Worm (Caenorhabditis elegans) whole organism, L4 larva: Measurements from ENCODE around the gene nhr-42.

Experiments used
- Y75B8A.6 ChIP-seq: fragments of 200-800 bp; sonication (Bioruptor generic); IDR thresholded peaks from 2 replicates; pipeline ENCODE4 v1.3.6; 2022; ENCODE audit warnings: missing genetic modification reagents, missing genetic modification characterization, missing compliant biosample characterization
- daf-16 ChIP-seq, 3 experiments: sonication (generic microtip); optimal IDR thresholded peaks; 2 replicates each; lab custom pipeline; 2016 to 2017; ENCODE audit warnings: missing genetic modification characterization in 3 of 3, missing genetic modification reagents in 3 of 3, mild to moderate bottlenecking in 2 of 3, missing compliant biosample characterization in 2 of 3, missing biosample characterization in 1 of 3, moderate library complexity in 1 of 3
- dpl-1 ChIP-seq: fragments of 150-350 bp; optimal IDR thresholded peaks from 2 replicates; lab custom pipeline; 2014; ENCODE audit warnings: missing biosample characterization, missing genetic modification reagents, missing genetic modification characterization
- mdl-1 ChIP-seq, 2 experiments: fragments of 150-350 bp in 1 of 2; sonication (generic microtip) in 1 of 2; optimal IDR thresholded peaks; 2 replicates each; lab custom pipeline; 2014 to 2017; ENCODE audit warnings: missing biosample characterization in 2 of 2, missing genetic modification characterization in 2 of 2
- nhr-237 ChIP-seq: sonication (generic microtip); optimal IDR thresholded peaks from 2 replicates; lab custom pipeline; 2017; ENCODE audit warnings: missing biosample characterization, missing genetic modification characterization
- nhr-25 ChIP-seq: sonication (generic microtip); optimal IDR thresholded peaks from 2 replicates; lab custom pipeline; 2017; ENCODE audit warnings: missing genetic modification characterization, mild to moderate bottlenecking, missing compliant biosample characterization, antibody characterized with exemption, moderate library complexity, borderline replicate concordance; ENCODE audit not compliant: insufficient read depth
- nhr-77 ChIP-seq: fragments of 150-350 bp; optimal IDR thresholded peaks from 2 replicates; lab custom pipeline; 2014; ENCODE audit warnings: missing biosample characterization, missing genetic modification characterization
- unc-62 ChIP-seq, 3 experiments: fragments of 150-350 bp in 1 of 3; sonication (generic microtip); optimal IDR thresholded peaks in 2 of 3; peaks in 1 of 3; 1 replicate in 1 of 3; 2 replicates in 2 of 3; lab custom pipeline; 2014 to 2017; ENCODE audit warnings: missing biosample characterization in 3 of 3, missing genetic modification characterization in 3 of 3, missing genetic modification reagents in 3 of 3, missing genotype in 1 of 3

DNA sequence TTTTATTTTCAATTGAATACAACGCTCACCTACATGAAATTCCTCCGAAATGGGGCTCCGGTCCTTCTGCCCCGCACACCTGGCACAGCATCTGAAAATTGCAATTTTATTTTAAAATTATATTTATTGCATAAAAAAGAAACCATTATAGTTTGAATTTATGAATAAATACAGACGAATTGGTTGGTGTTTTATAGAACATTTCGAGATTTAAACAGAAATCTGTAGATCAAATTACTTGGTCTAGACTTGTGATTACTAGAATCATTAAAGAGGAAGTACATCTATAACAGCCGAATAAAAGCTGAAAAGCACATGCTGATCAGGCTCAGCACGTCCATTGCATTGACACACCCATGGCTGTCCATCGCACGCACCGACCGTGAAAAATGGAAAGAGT lies 6.8 kb upstream of the nhr-42 start, which contains the start of gene nhr-162:
- TF ChIP-seq nhr-77 (tag; lab: Kevin White, UChicago) (no peak), daf-16 (GFP tag; optimal IDR thresholded peaks at IDR 0.05; lab: Kevin White, UChicago) (no peak), daf-16 (tag; optimal IDR thresholded peaks at IDR 0.05; lab: Kevin White, UChicago) (no peak), dpl-1 (GFP tag; lab: Kevin White, UChicago) (no peak), Y75B8A.6 (GFP tag; lab: Robert Waterston, UW) (no peak), nhr-25 (tag; lab: Kevin White, UChicago) (no peak), unc-62 (GFP tag; optimal IDR thresholded peaks at IDR 0.05 in 1 of 2; lab: Kevin White, UChicago) (no peak), unc-62 (tag; optimal IDR thresholded peaks at IDR 0.05; lab: Kevin White, UChicago) (no peak), nhr-237 (tag; lab: Kevin White, UChicago) (no peak), mdl-1 (tag; optimal IDR thresholded peaks at IDR 0.05; lab: Kevin White, UChicago) (no peak)
